Fruit fly (Drosophila melanogaster) whole organism, embryonic: ENCODE data around the gene Gpdh3.
A peak's percentile ranks its signal among the peaks of the same experiment; 100 is the strongest.

Experiments used
- Abd-B ChIP-seq: fragments of 200-800 bp; sonication (Bioruptor generic); optimal IDR thresholded peaks from 2 replicates; lab custom pipeline; 2018; ENCODE audit warnings: missing biosample characterization, mild to moderate bottlenecking, missing genetic modification characterization, moderate library complexity
- Antp ChIP-seq: fragments of 200-800 bp; sonication (Bioruptor generic); optimal IDR thresholded peaks from 3 replicates; lab custom pipeline; 2016; ENCODE audit warnings: missing biosample characterization, missing genetic modification characterization
- Awh ChIP-seq: fragments of 200-800 bp; sonication (Bioruptor generic); IDR thresholded peaks from 2 replicates; pipeline ENCODE4, ENCODE4 v1.3.6; 2022; ENCODE audit warnings: missing biosample characterization, missing genetic modification characterization
- B-H2 ChIP-seq: fragments of 200-800 bp; sonication (Bioruptor generic); optimal IDR thresholded peaks from 2 replicates; lab custom pipeline; 2018; ENCODE audit warnings: missing biosample characterization, mild to moderate bottlenecking, missing genetic modification characterization
- Blimp-1 ChIP-seq: fragments of 200-800 bp; sonication (Bioruptor generic); optimal IDR thresholded peaks from 3 replicates; lab custom pipeline; 2018; ENCODE audit warnings: missing biosample characterization, missing genetic modification characterization, mild to moderate bottlenecking, moderate library complexity, missing genetic modification reagents
- CG10321 ChIP-seq: fragments of 200-800 bp; sonication (Bioruptor generic); IDR thresholded peaks from 2 replicates; pipeline ENCODE4 v1.3.6; 2022; ENCODE audit warnings: missing biosample characterization, missing genetic modification characterization
- CG10565 ChIP-seq: fragments of 200-800 bp; sonication (Bioruptor generic); optimal IDR thresholded peaks from 3 replicates; lab custom pipeline; 2016; ENCODE audit warnings: missing biosample characterization, mild to moderate bottlenecking, missing genetic modification characterization
- CG11504 ChIP-seq: fragments of 200-800 bp; sonication (Bioruptor generic); optimal IDR thresholded peaks from 3 replicates; lab custom pipeline; 2019; ENCODE audit warnings: missing biosample characterization, mild to moderate bottlenecking, missing genetic modification characterization, moderate library complexity
- CG12071 ChIP-seq: fragments of 200-800 bp; sonication (Bioruptor generic); optimal IDR thresholded peaks from 3 replicates; lab custom pipeline; 2018; ENCODE audit warnings: missing biosample characterization, mild to moderate bottlenecking, missing genetic modification characterization
- CG12769 ChIP-seq: fragments of 200-800 bp; sonication (Bioruptor generic); optimal IDR thresholded peaks from 2 replicates; lab custom pipeline; 2019; ENCODE audit warnings: missing biosample characterization, mild to moderate bottlenecking, missing genetic modification characterization, moderate library complexity
- CG14667 ChIP-seq: fragments of 200-800 bp; sonication (Bioruptor generic); IDR thresholded peaks from 2 replicates; pipeline ENCODE4 v1.3.6; 2022; ENCODE audit warnings: missing biosample characterization, missing genetic modification characterization
- CG15269 ChIP-seq: fragments of 200-800 bp; sonication (Bioruptor generic); optimal IDR thresholded peaks from 2 replicates; lab custom pipeline; 2018; ENCODE audit warnings: missing biosample characterization, mild to moderate bottlenecking, missing genetic modification characterization, moderate library complexity
- CG15514 ChIP-seq: fragments of 200-800 bp; sonication (Bioruptor generic); optimal IDR thresholded peaks from 3 replicates; lab custom pipeline; 2017; ENCODE audit warnings: missing biosample characterization, missing genetic modification characterization, mild to moderate bottlenecking, moderate library complexity, missing genetic modification reagents
- CG17186 ChIP-seq: fragments of 200-800 bp; sonication (Bioruptor generic); optimal IDR thresholded peaks from 3 replicates; lab custom pipeline; 2017; ENCODE audit warnings: missing biosample characterization, missing genetic modification reagents, missing genetic modification characterization
- CG18599 ChIP-seq: fragments of 200-800 bp; sonication (Bioruptor generic); optimal IDR thresholded peaks from 3 replicates; lab custom pipeline; 2017; ENCODE audit warnings: missing biosample characterization, missing genetic modification characterization, mild to moderate bottlenecking, moderate library complexity, missing genetic modification reagents
- CG7928 ChIP-seq: fragments of 200-800 bp; sonication (Bioruptor generic); optimal IDR thresholded peaks from 2 replicates; lab custom pipeline; 2017; ENCODE audit warnings: missing biosample characterization, mild to moderate bottlenecking, missing genetic modification characterization
- CG8478 ChIP-seq: fragments of >200 bp; optimal IDR thresholded peaks from 2 replicates; lab custom pipeline; 2018
- CG9727 ChIP-seq: fragments of 200-800 bp; sonication (Bioruptor generic); optimal IDR thresholded peaks from 3 replicates; lab custom pipeline; 2017; ENCODE audit warnings: missing biosample characterization, mild to moderate bottlenecking, missing genetic modification characterization
- CTCF ChIP-seq: fragments of 200-800 bp; sonication (Bioruptor generic); optimal IDR thresholded peaks from 2 replicates; lab custom pipeline; 2017; ENCODE audit warnings: missing biosample characterization, mild to moderate bottlenecking, missing genetic modification characterization, moderate library complexity
- Dref ChIP-seq: fragments of 200-800 bp; sonication (Bioruptor generic); IDR thresholded peaks from 2 replicates; pipeline ENCODE4 v1.3.6; 2022; ENCODE audit warnings: missing biosample characterization, missing genetic modification characterization
- Ets65A ChIP-seq: fragments of 200-800 bp; sonication (Bioruptor generic); peaks from one replicate; lab custom pipeline; 2016; ENCODE audit warnings: missing biosample characterization, missing genetic modification characterization
- Med ChIP-seq: fragments of 200-800 bp; sonication (Bioruptor generic); peaks from one replicate; lab custom pipeline; 2016; ENCODE audit warnings: missing biosample characterization, missing genetic modification characterization, mild to moderate bottlenecking, inconsistent platforms, moderate library complexity
- Neu2 ChIP-seq: fragments of 200-800 bp; sonication (Bioruptor generic); optimal IDR thresholded peaks from 3 replicates; lab custom pipeline; 2016; ENCODE audit warnings: missing biosample characterization, missing genetic modification characterization, borderline replicate concordance
- Pdp1 ChIP-seq, 2 experiments: fragments of 200-800 bp; sonication (Bioruptor generic); optimal IDR thresholded peaks; 3 replicates each; lab custom pipeline; 2016; ENCODE audit warnings: missing biosample characterization in 2 of 2, missing genetic modification characterization in 2 of 2, mild to moderate bottlenecking in 1 of 2, moderate library complexity in 1 of 2
- Rfx ChIP-seq: fragments of 200-800 bp; sonication (Bioruptor generic); IDR thresholded peaks from 2 replicates; pipeline ENCODE4 v1.3.6; 2022; ENCODE audit warnings: missing biosample characterization, missing genetic modification characterization
- Sox102F ChIP-seq: fragments of 200-800 bp; sonication (Bioruptor generic); optimal IDR thresholded peaks from 2 replicates; lab custom pipeline; 2018; ENCODE audit warnings: missing biosample characterization, mild to moderate bottlenecking, missing genetic modification characterization, moderate library complexity
- amos ChIP-seq: fragments of 200-800 bp; sonication (Bioruptor generic); IDR thresholded peaks from 2 replicates; pipeline ENCODE4 v1.3.6; 2022; ENCODE audit warnings: missing biosample characterization, missing genetic modification characterization; ENCODE audit not compliant: partially characterized antibody
- bsh ChIP-seq, 2 experiments: fragments of 200-800 bp; sonication (Bioruptor generic); optimal IDR thresholded peaks; 2 replicates each; lab custom pipeline; 2017 to 2018; ENCODE audit warnings: mild to moderate bottlenecking in 2 of 2, missing biosample characterization in 2 of 2, missing genetic modification characterization in 2 of 2, moderate library complexity in 1 of 2
- cato ChIP-seq: fragments of 200-800 bp; sonication (Bioruptor generic); optimal IDR thresholded peaks from 2 replicates; lab custom pipeline; 2016; ENCODE audit warnings: missing biosample characterization, missing genetic modification characterization, borderline replicate concordance
- ci ChIP-seq: fragments of 200-800 bp; sonication (Bioruptor generic); IDR thresholded peaks from 3 replicates; pipeline ENCODE4 v1.3.6; 2022; ENCODE audit warnings: missing biosample characterization, missing genetic modification characterization
- cwo ChIP-seq: fragments of 200-800 bp; sonication (Bioruptor generic); optimal IDR thresholded peaks from 3 replicates; lab custom pipeline; 2017; ENCODE audit warnings: missing biosample characterization, missing genetic modification characterization, mild to moderate bottlenecking, moderate library complexity, missing genetic modification reagents
- dan ChIP-seq: fragments of 200-800 bp; sonication (Bioruptor generic); IDR thresholded peaks from 2 replicates; pipeline ENCODE4 v1.3.6; 2022; ENCODE audit warnings: missing biosample characterization, missing genetic modification characterization
- dati ChIP-seq: fragments of 200-800 bp; sonication (Bioruptor generic); IDR thresholded peaks from 2 replicates; pipeline ENCODE4 v1.3.6; 2022; ENCODE audit warnings: missing biosample characterization, missing genetic modification characterization
- dmrt99B ChIP-seq: fragments of 200-800 bp; sonication (Bioruptor generic); optimal IDR thresholded peaks from 2 replicates; lab custom pipeline; 2018; ENCODE audit warnings: missing biosample characterization, mild to moderate bottlenecking, missing genetic modification characterization, moderate library complexity
- dysf ChIP-seq: fragments of 200-800 bp; sonication (Bioruptor generic); IDR thresholded peaks from 3 replicates; pipeline ENCODE4 v1.3.6; 2022; ENCODE audit warnings: missing biosample characterization, missing genetic modification characterization
- gem ChIP-seq: fragments of 200-800 bp; sonication (Bioruptor generic); optimal IDR thresholded peaks from 2 replicates; lab custom pipeline; 2019; ENCODE audit warnings: missing biosample characterization, mild to moderate bottlenecking, missing genetic modification characterization, moderate library complexity
- grn ChIP-seq: fragments of 200-800 bp; sonication (Bioruptor generic); optimal IDR thresholded peaks from 3 replicates; lab custom pipeline; 2017; ENCODE audit warnings: missing biosample characterization, missing genetic modification characterization
- ind ChIP-seq: fragments of 200-800 bp; sonication (Bioruptor generic); optimal IDR thresholded peaks from 3 replicates; lab custom pipeline; 2016; ENCODE audit warnings: missing biosample characterization, missing genetic modification characterization
- klu ChIP-seq: fragments of 200-800 bp; sonication (Bioruptor generic); IDR thresholded peaks from 2 replicates; pipeline ENCODE4 v1.3.6; 2022; ENCODE audit warnings: missing biosample characterization, missing genetic modification characterization
- lab ChIP-seq: fragments of 200-800 bp; sonication (Bioruptor generic); optimal IDR thresholded peaks from 3 replicates; lab custom pipeline; 2017; ENCODE audit warnings: missing biosample characterization, missing genetic modification characterization, mild to moderate bottlenecking, moderate library complexity, missing genetic modification reagents
- maf-S ChIP-seq: fragments of 200-800 bp; sonication (Bioruptor generic); optimal IDR thresholded peaks from 2 replicates; lab custom pipeline; 2016; ENCODE audit warnings: missing biosample characterization, missing genetic modification characterization
- mam ChIP-seq: fragments of 200-800 bp; sonication (Bioruptor generic); optimal IDR thresholded peaks from 3 replicates; lab custom pipeline; 2016; ENCODE audit warnings: missing biosample characterization, missing genetic modification characterization
- nmo ChIP-seq: fragments of 200-800 bp; sonication (Bioruptor generic); optimal IDR thresholded peaks from 2 replicates; lab custom pipeline; 2018; ENCODE audit warnings: missing biosample characterization, mild to moderate bottlenecking, missing genetic modification characterization, moderate library complexity
- peb ChIP-seq: fragments of 200-800 bp; sonication (Bioruptor generic); IDR thresholded peaks from 2 replicates; pipeline ENCODE4 v1.3.6; 2022; ENCODE audit warnings: missing biosample characterization, missing genetic modification characterization
- psq ChIP-seq: fragments of 200-800 bp; sonication (Bioruptor generic); optimal IDR thresholded peaks from 2 replicates; lab custom pipeline; 2017; ENCODE audit warnings: missing biosample characterization, missing genetic modification characterization
- scrt ChIP-seq: fragments of 200-800 bp; sonication (Bioruptor generic); optimal IDR thresholded peaks from 2 replicates; lab custom pipeline; 2018; ENCODE audit warnings: missing biosample characterization, mild to moderate bottlenecking, missing genetic modification characterization, moderate library complexity
- so ChIP-seq: fragments of 200-800 bp; sonication (Bioruptor generic); IDR thresholded peaks from 3 replicates; pipeline ENCODE4 v1.3.6; 2022; ENCODE audit warnings: missing biosample characterization, missing genetic modification characterization
- sob ChIP-seq: fragments of 200-800 bp; sonication (Bioruptor generic); IDR thresholded peaks from 2 replicates; pipeline ENCODE4 v1.3.6; 2022; ENCODE audit warnings: missing biosample characterization, missing genetic modification characterization
- sug ChIP-seq: fragments of 200-800 bp; optimal IDR thresholded peaks from 2 replicates; lab custom pipeline; 2019; ENCODE audit warnings: missing biosample characterization, mild to moderate bottlenecking, missing genetic modification characterization, moderate library complexity
- vvl ChIP-seq: fragments of 200-800 bp; sonication (Bioruptor generic); IDR thresholded peaks from 2 replicates; pipeline ENCODE4 v1.3.6; 2022; ENCODE audit warnings: missing biosample characterization, missing genetic modification characterization
- yki ChIP-seq: fragments of >200 bp; optimal IDR thresholded peaks from 3 replicates; lab custom pipeline; 2018
- zfh1 ChIP-seq: fragments of 200-800 bp; sonication (Bioruptor generic); IDR thresholded peaks from 3 replicates; pipeline ENCODE4 v1.3.6; 2022; ENCODE audit warnings: missing biosample characterization, missing genetic modification characterization

Gpdh3 gene

dm6 chr3R:22339510-22339909 lies 42.3 kb upstream of the Gpdh3 start (continued):
- peak; percentile 20 for TF ChIP-seq Antp (GFP tag; lab: Kevin White, UChicago)
- peak; percentile 6 for TF ChIP-seq mam
- TF ChIP-seq peb (GFP tag; lab: Robert Waterston, UW), result no peak
- no peak for TF ChIP-seq Abd-B (GFP tag; lab: Kevin White, UChicago)
- TF ChIP-seq so (GFP tag; lab: Robert Waterston, UW), result no peak
- TF ChIP-seq grn (GFP tag; lab: Kevin White, UChicago), result no peak
- TF ChIP-seq CG10565 (GFP tag; lab: Kevin White, UChicago), result no peak
- no peak for TF ChIP-seq CG15269 (tag; lab: Kevin White, UChicago)
- TF ChIP-seq CG11504 (tag; lab: Kevin White, UChicago), result peak; percentile 39
- TF ChIP-seq psq (GFP tag; lab: Kevin White, UChicago), result no peak
- TF ChIP-seq zfh1 (GFP tag; lab: Robert Waterston, UW), result 0 out of 3 replicates have a peak, but pooled peaks have one; percentile 32
- TF ChIP-seq vvl (GFP tag; lab: Robert Waterston, UW), result 0 out of 2 replicates have a peak, but pooled peaks have one; percentile 35
- peak in 1 of 2 experiments; percentile 43 for TF ChIP-seq Pdp1 (GFP tag; optimal IDR thresholded peaks at IDR 0.05; lab: Kevin White, UChicago)
- TF ChIP-seq CG14667 (GFP tag; lab: Robert Waterston, UW), result no peak
- no peak for TF ChIP-seq scrt
- TF ChIP-seq Ets65A, result peak; percentile 64
- TF ChIP-seq CTCF (GFP tag; lab: Kevin White, UChicago), result no peak
- TF ChIP-seq bsh (GFP tag; optimal IDR thresholded peaks at IDR 0.05; lab: Kevin White, UChicago), result peak in 1 of 2 experiments; percentile 21
- TF ChIP-seq ind (GFP tag; lab: Kevin White, UChicago), result peak; percentile 8
- no peak for TF ChIP-seq CG7928
- TF ChIP-seq CG10321 (GFP tag; lab: Robert Waterston, UW), result no peak
- no peak for TF ChIP-seq B-H2 (GFP tag; lab: Kevin White, UChicago)
- TF ChIP-seq sob, result peak; percentile 37; the same call in 1 of the 2 replicates
- TF ChIP-seq CG15514 (GFP tag; lab: Kevin White, UChicago), result peak; percentile 1
- TF ChIP-seq nmo (GFP tag; lab: Kevin White, UChicago), result peak; percentile 11
- no peak for TF ChIP-seq Awh (GFP tag; lab: Robert Waterston, UW)
- TF ChIP-seq ci (GFP tag; lab: Robert Waterston, UW), result 0 out of 3 replicates have a peak, but pooled peaks have one; percentile 30
- TF ChIP-seq maf-S (GFP tag; lab: Kevin White, UChicago), result peak; percentile 1
- TF ChIP-seq amos (GFP tag; lab: Robert Waterston, UW), result no peak
- no peak for TF ChIP-seq CG17186 (GFP tag; lab: Kevin White, UChicago)
- TF ChIP-seq dysf (GFP tag; lab: Robert Waterston, UW), result 0 out of 3 replicates have a peak, but pooled peaks have one; percentile 48
- no peak for TF ChIP-seq Neu2
- TF ChIP-seq Med (GFP tag; lab: Kevin White, UChicago), result peak; percentile 76
- no peak for TF ChIP-seq dan
- 0 out of 2 replicates have a peak, but pooled peaks have one; percentile 15 for TF ChIP-seq Rfx (GFP tag; lab: Robert Waterston, UW)
- TF ChIP-seq yki, result no peak
- no peak for TF ChIP-seq Dref (GFP tag; lab: Robert Waterston, UW)
- TF ChIP-seq dmrt99B (tag; lab: Kevin White, UChicago), result peak; percentile 50
- peak; percentile 41 for TF ChIP-seq gem (tag; lab: Kevin White, UChicago)
- no peak for TF ChIP-seq CG12071
- TF ChIP-seq Sox102F (GFP tag; lab: Kevin White, UChicago), result peak; percentile 12
- TF ChIP-seq cwo, result no peak
- no peak for TF ChIP-seq klu (GFP tag; lab: Robert Waterston, UW)
- TF ChIP-seq CG8478 (lab: Kevin White, UChicago), result no peak
- TF ChIP-seq CG12769, result no peak
- no peak for TF ChIP-seq dati
- TF ChIP-seq Blimp-1 (GFP tag; lab: Kevin White, UChicago), result no peak
- TF ChIP-seq lab (GFP tag; lab: Kevin White, UChicago), result peak; percentile 39
- TF ChIP-seq CG9727 (GFP tag; lab: Kevin White, UChicago), result peak; percentile 17
- no peak for TF ChIP-seq cato (GFP tag; lab: Kevin White, UChicago)
- no peak for TF ChIP-seq sug (tag; lab: Kevin White, UChicago)
- TF ChIP-seq CG18599 (GFP tag; lab: Kevin White, UChicago), result peak; percentile 41
